Worm (Caenorhabditis elegans) whole organism, L2 larva: Measurements from ENCODE around the gene R02E4.2.

ENCODE experiments used
- F13H6.1 ChIP-seq: sonication (generic microtip); optimal IDR thresholded peaks from 2 replicates; lab custom pipeline; 2016; ENCODE audit warnings: missing genetic modification characterization, missing compliant biosample characterization
- ZK546.5 ChIP-seq: sonication (generic microtip); optimal IDR thresholded peaks from 2 replicates; lab custom pipeline; 2017; ENCODE audit warnings: missing biosample characterization, missing genetic modification characterization
- alr-1 ChIP-seq: fragments of 150-350 bp; optimal IDR thresholded peaks from 2 replicates; lab custom pipeline; 2014; ENCODE audit warnings: missing biosample characterization, missing genetic modification characterization
- aly-2 ChIP-seq: fragments of 150-350 bp; optimal IDR thresholded peaks from 2 replicates; lab custom pipeline; 2014; ENCODE audit warnings: missing biosample characterization, missing genetic modification characterization
- ama-1 ChIP-seq: fragments of 150-350 bp; optimal IDR thresholded peaks from 2 replicates; lab custom pipeline; 2018; ENCODE audit warnings: inconsistent platforms
- ceh-16 ChIP-seq: fragments of 150-350 bp; optimal IDR thresholded peaks from 2 replicates; lab custom pipeline; 2014; ENCODE audit warnings: missing biosample characterization, missing genetic modification characterization
- ceh-82 ChIP-seq: fragments of 150-350 bp; optimal IDR thresholded peaks from 2 replicates; lab custom pipeline; 2014; ENCODE audit warnings: missing biosample characterization, missing genetic modification characterization
- crh-2 ChIP-seq: sonication (generic microtip); optimal IDR thresholded peaks from 2 replicates; lab custom pipeline; 2017; ENCODE audit warnings: missing biosample characterization, missing genetic modification characterization
- dmd-4 ChIP-seq: sonication (generic microtip); optimal IDR thresholded peaks from 2 replicates; lab custom pipeline; 2017; ENCODE audit warnings: missing biosample characterization, missing genetic modification characterization
- egl-27 ChIP-seq: sonication (generic microtip); optimal IDR thresholded peaks from 3 replicates; lab custom pipeline; 2017; ENCODE audit warnings: missing biosample characterization, missing genetic modification reagents, missing genetic modification characterization
- elt-1 ChIP-seq: fragments of 150-350 bp; optimal IDR thresholded peaks from 2 replicates; lab custom pipeline; 2014; ENCODE audit warnings: missing biosample characterization, missing genetic modification characterization
- elt-3 ChIP-seq: sonication (generic microtip); optimal IDR thresholded peaks from 2 replicates; lab custom pipeline; 2017; ENCODE audit warnings: missing biosample characterization, missing genetic modification characterization
- fos-1 ChIP-seq: fragments of 150-350 bp; optimal IDR thresholded peaks from 2 replicates; lab custom pipeline; 2014; ENCODE audit warnings: missing biosample characterization, missing genetic modification characterization
- gmeb-1 ChIP-seq: fragments of 150-350 bp; optimal IDR thresholded peaks from 2 replicates; lab custom pipeline; 2014; ENCODE audit warnings: missing biosample characterization, missing genetic modification characterization
- lin-13 ChIP-seq: fragments of 150-350 bp; optimal IDR thresholded peaks from 2 replicates; lab custom pipeline; 2014; ENCODE audit warnings: missing biosample characterization, missing genetic modification reagents, missing genetic modification characterization
- lin-39 ChIP-seq: fragments of 150-350 bp; optimal IDR thresholded peaks from 2 replicates; lab custom pipeline; 2014; ENCODE audit warnings: missing biosample characterization, missing genetic modification reagents, missing genetic modification characterization
- mbf-1 ChIP-seq: sonication (generic microtip); optimal IDR thresholded peaks from 2 replicates; lab custom pipeline; 2017; ENCODE audit warnings: missing biosample characterization, missing genetic modification characterization
- mdl-1 ChIP-seq, 2 experiments: fragments of 150-350 bp in 1 of 2; sonication (generic microtip) in 1 of 2; optimal IDR thresholded peaks; 2 replicates each; lab custom pipeline; 2017; ENCODE audit warnings: missing biosample characterization in 2 of 2, missing genetic modification characterization in 2 of 2
- nhr-10 ChIP-seq: sonication (generic microtip); optimal IDR thresholded peaks from 2 replicates; lab custom pipeline; 2017; ENCODE audit warnings: missing biosample characterization, missing genetic modification characterization
- nhr-11 ChIP-seq: fragments of 150-350 bp; optimal IDR thresholded peaks from 2 replicates; lab custom pipeline; 2014; ENCODE audit warnings: missing biosample characterization, missing genetic modification characterization
- nhr-12 ChIP-seq: fragments of 150-350 bp; optimal IDR thresholded peaks from 2 replicates; lab custom pipeline; 2014; ENCODE audit warnings: missing biosample characterization, missing genetic modification characterization
- nhr-129 ChIP-seq: fragments of 150-350 bp; optimal IDR thresholded peaks from 2 replicates; lab custom pipeline; 2014; ENCODE audit warnings: missing biosample characterization, missing genetic modification characterization
- nhr-21 ChIP-seq: fragments of 150-350 bp; optimal IDR thresholded peaks from 2 replicates; lab custom pipeline; 2014; ENCODE audit warnings: missing biosample characterization, missing genetic modification characterization
- nhr-23 ChIP-seq: fragments of 150-350 bp; optimal IDR thresholded peaks from 2 replicates; lab custom pipeline; 2014; ENCODE audit warnings: missing biosample characterization, missing genetic modification reagents, missing genetic modification characterization
- nhr-237 ChIP-seq: fragments of 150-350 bp; optimal IDR thresholded peaks from 2 replicates; lab custom pipeline; 2014; ENCODE audit warnings: missing biosample characterization, missing genetic modification characterization
- nhr-25 ChIP-seq: fragments of 150-350 bp; sonication (generic microtip); optimal IDR thresholded peaks from 3 replicates; lab custom pipeline; 2014; ENCODE audit warnings: missing biosample characterization, missing genetic modification characterization
- nhr-77 ChIP-seq: fragments of 150-350 bp; optimal IDR thresholded peaks from 2 replicates; lab custom pipeline; 2014; ENCODE audit warnings: missing biosample characterization, missing genetic modification characterization
- peb-1 ChIP-seq: fragments of 150-350 bp; optimal IDR thresholded peaks from 2 replicates; lab custom pipeline; 2014; ENCODE audit warnings: missing biosample characterization, missing genetic modification characterization
- skn-1 ChIP-seq: sonication (generic microtip); optimal IDR thresholded peaks from 2 replicates; lab custom pipeline; 2017; ENCODE audit warnings: missing biosample characterization, missing genetic modification characterization
- sma-3 ChIP-seq: sonication (generic microtip); optimal IDR thresholded peaks from 2 replicates; lab custom pipeline; 2016; ENCODE audit warnings: missing genetic modification reagents, missing genetic modification characterization, missing compliant biosample characterization
- sma-9 ChIP-seq, 2 experiments: fragments of 150-350 bp in 1 of 2; sonication (generic microtip) in 1 of 2; optimal IDR thresholded peaks; 2 replicates each; lab custom pipeline; 2014 to 2016; ENCODE audit warnings: missing genetic modification characterization in 2 of 2, mild to moderate bottlenecking in 1 of 2, missing biosample characterization in 1 of 2, missing compliant biosample characterization in 1 of 2, missing genetic modification reagents in 1 of 2, moderate library complexity in 1 of 2
- snpc-4 ChIP-seq: fragments of 150-350 bp; optimal IDR thresholded peaks from 2 replicates; lab custom pipeline; 2014; ENCODE audit warnings: missing biosample characterization, missing genetic modification characterization
- unc-39 ChIP-seq: fragments of 150-350 bp; optimal IDR thresholded peaks from 2 replicates; lab custom pipeline; 2014; ENCODE audit warnings: missing biosample characterization, missing genetic modification characterization
- unc-55 ChIP-seq: fragments of 150-350 bp; sonication (generic microtip); optimal IDR thresholded peaks from 3 replicates; lab custom pipeline; 2014; ENCODE audit warnings: missing biosample characterization, missing genetic modification reagents, missing genetic modification characterization
- unc-62 ChIP-seq: fragments of 150-350 bp; optimal IDR thresholded peaks from 2 replicates; lab custom pipeline; 2014; ENCODE audit warnings: missing biosample characterization, missing genetic modification reagents, missing genetic modification characterization
- zag-1 ChIP-seq: fragments of 150-350 bp; optimal IDR thresholded peaks from 2 replicates; lab custom pipeline; 2014; ENCODE audit warnings: missing biosample characterization, missing genetic modification characterization
- ztf-1 ChIP-seq: fragments of 200-800 bp; sonication (Bioruptor generic); conservative IDR thresholded peaks from 2 replicates; pipeline ENCODE4 v1.3.6; 2022; ENCODE audit warnings: missing genetic modification characterization, missing compliant biosample characterization
- ztf-4 ChIP-seq: fragments of 150-350 bp; optimal IDR thresholded peaks from 2 replicates; lab custom pipeline; 2014; ENCODE audit warnings: missing biosample characterization, missing genetic modification characterization

The R02E4.2 gene

ce11 chrX:4106896-4107505 is at the start of gene R02E4.2:
Gene R02E4.2, plus strand, starts transcription at chrX:4107455.
- TF ChIP-seq unc-55 (GFP tag; lab: Kevin White, UChicago) (no peak), fos-1 (tag; lab: Kevin White, UChicago) (no peak), elt-3 (tag; lab: Kevin White, UChicago) (no peak), nhr-237 (tag; lab: Kevin White, UChicago) (no peak), skn-1 (tag; lab: Kevin White, UChicago) (no peak), nhr-11 (tag; lab: Kevin White, UChicago) (no peak), lin-39 (tag; lab: Kevin White, UChicago) (no peak), snpc-4 (no peak), nhr-21 (tag; lab: Kevin White, UChicago) (no peak), dmd-4 (tag; lab: Kevin White, UChicago) (no peak), unc-39 (tag; lab: Kevin White, UChicago) (no peak), mbf-1 (no peak), ceh-16 (tag; lab: Kevin White, UChicago) (no peak)

- TF ChIP-seq aly-2 (tag; lab: Kevin White, UChicago) (no peak), nhr-11 (tag; lab: Kevin White, UChicago) (no peak), nhr-12 (no peak), mbf-1 (no peak)
These were observed 45.3 kb upstream of the R02E4.2 start for ce11 chrX:4061968-4062367.

ce11 chrX:4068180-4068579 is 39.1 kb upstream of the R02E4.2 start:
- no peak for TF ChIP-seq elt-1 (tag; lab: Kevin White, UChicago)
- no peak for TF ChIP-seq ztf-1 (GFP tag; lab: Robert Waterston, UW)
- no peak for TF ChIP-seq lin-13 (GFP tag; lab: Kevin White, UChicago)
- no peak for TF ChIP-seq gmeb-1 (tag; lab: Kevin White, UChicago)
- TF ChIP-seq aly-2 (tag; lab: Kevin White, UChicago), result no peak
- no peak for TF ChIP-seq unc-39 (tag; lab: Kevin White, UChicago)
- no peak for TF ChIP-seq nhr-23 (tag; lab: Kevin White, UChicago)
- no peak for TF ChIP-seq nhr-77 (tag; lab: Kevin White, UChicago)
- TF ChIP-seq fos-1 (tag; lab: Kevin White, UChicago), result no peak
- no peak for TF ChIP-seq ceh-16 (tag; lab: Kevin White, UChicago)
- no peak for TF ChIP-seq unc-62 (GFP tag; lab: Kevin White, UChicago)
- TF ChIP-seq ZK546.5 (tag; lab: Kevin White, UChicago), result no peak
- TF ChIP-seq zag-1 (tag; lab: Kevin White, UChicago), result no peak
- TF ChIP-seq ceh-82, result no peak
- no peak for TF ChIP-seq ama-1
- TF ChIP-seq F13H6.1, result no peak
- TF ChIP-seq alr-1 (tag; lab: Kevin White, UChicago), result no peak
- TF ChIP-seq nhr-12, result no peak
- no peak for TF ChIP-seq ztf-4 (tag; lab: Kevin White, UChicago)
- no peak for TF ChIP-seq sma-3 (GFP tag; lab: Kevin White, UChicago)

- TF ChIP-seq ama-1, result no peak
- no peak for TF ChIP-seq nhr-25 (tag; lab: Kevin White, UChicago)
- no peak for TF ChIP-seq dmd-4 (tag; lab: Kevin White, UChicago)
- TF ChIP-seq mbf-1, result no peak
- no peak for TF ChIP-seq egl-27 (tag; lab: Kevin White, UChicago)
- no peak for TF ChIP-seq nhr-129 (tag; lab: Kevin White, UChicago)
- TF ChIP-seq mdl-1 (tag; optimal IDR thresholded peaks at IDR 0.05; lab: Kevin White, UChicago), result no peak
- no peak for TF ChIP-seq peb-1 (tag; lab: Kevin White, UChicago)
- TF ChIP-seq sma-9 (GFP tag; optimal IDR thresholded peaks at IDR 0.05; lab: Kevin White, UChicago), result no peak
- TF ChIP-seq sma-9 (tag; optimal IDR thresholded peaks at IDR 0.05; lab: Kevin White, UChicago), result no peak
- no peak for TF ChIP-seq nhr-237 (tag; lab: Kevin White, UChicago)
- no peak for TF ChIP-seq nhr-10 (tag; lab: Kevin White, UChicago)
- TF ChIP-seq nhr-11 (tag; lab: Kevin White, UChicago), result no peak
- no peak for TF ChIP-seq snpc-4
- TF ChIP-seq lin-13 (GFP tag; lab: Kevin White, UChicago), result no peak
- TF ChIP-seq crh-2, result no peak
- TF ChIP-seq skn-1 (tag; lab: Kevin White, UChicago), result no peak
- TF ChIP-seq unc-55 (GFP tag; lab: Kevin White, UChicago), result no peak
These were observed 34.8 kb upstream of the R02E4.2 start for ce11 chrX:4072501-4072900.
